Worm (Caenorhabditis elegans) whole organism, mixed stage, embryonic: ENCODE measurements around the gene T01D3.1.

Experiments
- ceh-43 ChIP-seq: fragments of 200-800 bp; sonication (Bioruptor generic); optimal IDR thresholded peaks from 2 replicates; lab custom pipeline; 2018; ENCODE audit warnings: mild to moderate bottlenecking, missing genetic modification characterization, moderate library complexity, missing compliant biosample characterization
- drap-1 ChIP-seq: fragments of 200-800 bp; sonication (Bioruptor generic); optimal IDR thresholded peaks from 3 replicates; lab custom pipeline; 2018; ENCODE audit warnings: mild to moderate bottlenecking, missing genetic modification characterization, missing compliant biosample characterization
- elt-1 ChIP-seq: sonication (generic microtip); optimal IDR thresholded peaks from 2 replicates; lab custom pipeline; 2017; ENCODE audit warnings: missing genetic modification characterization, mild to moderate bottlenecking, missing compliant biosample characterization, antibody characterized with exemption, moderate library complexity, borderline replicate concordance; ENCODE audit not compliant: insufficient read depth
- elt-3 ChIP-seq: fragments of 150-350 bp; optimal IDR thresholded peaks from 2 replicates; lab custom pipeline; 2014; ENCODE audit warnings: missing biosample characterization, missing genetic modification characterization
- ham-2 ChIP-seq: fragments of 200-800 bp; sonication (Bioruptor generic); optimal IDR thresholded peaks from 2 replicates; lab custom pipeline; 2018; ENCODE audit warnings: mild to moderate bottlenecking, missing genetic modification characterization, missing compliant biosample characterization
- lin-13 ChIP-seq: fragments of 150-350 bp; optimal IDR thresholded peaks from 2 replicates; lab custom pipeline; 2014; ENCODE audit warnings: missing biosample characterization, missing genetic modification characterization
- mep-1 ChIP-seq: fragments of 150-350 bp; optimal IDR thresholded peaks from 2 replicates; lab custom pipeline; 2017; ENCODE audit warnings: missing biosample characterization, missing genetic modification reagents, missing genetic modification characterization, inconsistent platforms
- nhr-237 ChIP-seq: fragments of 150-350 bp; optimal IDR thresholded peaks from 2 replicates; lab custom pipeline; 2014; ENCODE audit warnings: missing biosample characterization, missing genetic modification characterization
- nhr-28 ChIP-seq: fragments of 150-350 bp; optimal IDR thresholded peaks from 2 replicates; lab custom pipeline; 2014; ENCODE audit warnings: missing biosample characterization, missing genetic modification characterization
- pha-4 ChIP-seq: fragments of 150-350 bp; optimal IDR thresholded peaks from 2 replicates; lab custom pipeline; 2018; ENCODE audit warnings: missing biosample characterization, missing genetic modification reagents, missing genetic modification characterization
- sem-2 ChIP-seq: fragments of 200-800 bp; sonication (Bioruptor generic); optimal IDR thresholded peaks from 2 replicates; lab custom pipeline; 2018; ENCODE audit warnings: mild to moderate bottlenecking, missing genetic modification characterization, missing compliant biosample characterization
- unc-120 ChIP-seq: sonication (generic microtip); optimal IDR thresholded peaks from 2 replicates; lab custom pipeline; 2017; ENCODE audit warnings: missing genetic modification characterization, missing compliant biosample characterization; ENCODE audit not compliant: poor library complexity, severe bottlenecking
- unc-39 ChIP-seq: fragments of 150-350 bp; optimal IDR thresholded peaks from 2 replicates; lab custom pipeline; 2014; ENCODE audit warnings: missing biosample characterization, missing genetic modification characterization

ce11 chrV:13707295-13707694 lies 17.6 kb downstream of the T01D3.1 start, which contains the start of gene hlh-34:
- TF ChIP-seq elt-1 (tag; lab: Kevin White, UChicago) (no peak), unc-120 (tag; lab: Kevin White, UChicago) (no peak), ham-2 (GFP tag; lab: Kevin White, UChicago) (no peak), nhr-28 (no peak), elt-3 (tag; lab: Kevin White, UChicago) (no peak), nhr-237 (no peak), ceh-43 (no peak), mep-1 (tag; lab: Kevin White, UChicago) (no peak), sem-2 (GFP tag; lab: Kevin White, UChicago) (no peak), drap-1 (no peak), pha-4 (no peak), unc-39 (no peak), lin-13 (tag; lab: Kevin White, UChicago) (no peak)
